Fruit fly (Drosophila melanogaster) whole organism, embryonic: Measurements from ENCODE around the gene SamDC.

Source experiments
- Antp ChIP-seq: fragments of 200-800 bp; sonication (Bioruptor generic); optimal IDR thresholded peaks from 3 replicates; lab custom pipeline; 2016; ENCODE audit warnings: missing biosample characterization, missing genetic modification characterization
- C15 ChIP-seq: fragments of 200-800 bp; sonication (Bioruptor generic); IDR thresholded peaks from 3 replicates; pipeline ENCODE4 v1.3.6; 2022; ENCODE audit warnings: missing biosample characterization, missing genetic modification characterization
- CG10147 ChIP-seq: fragments of 200-800 bp; sonication (Bioruptor generic); optimal IDR thresholded peaks from 2 replicates; lab custom pipeline; 2019; ENCODE audit warnings: missing biosample characterization, mild to moderate bottlenecking, missing genetic modification characterization, moderate library complexity
- CG11456 ChIP-seq: fragments of 200-800 bp; sonication (Bioruptor generic); IDR thresholded peaks from 3 replicates; pipeline ENCODE4 v1.3.6; 2022; ENCODE audit warnings: missing biosample characterization, missing genetic modification characterization
- CG12659 ChIP-seq: fragments of 200-800 bp; sonication (Bioruptor generic); optimal IDR thresholded peaks from 3 replicates; lab custom pipeline; 2017; ENCODE audit warnings: mild to moderate bottlenecking, missing biosample characterization, missing genetic modification reagents, missing genetic modification characterization
- CG12769 ChIP-seq: fragments of 200-800 bp; sonication (Bioruptor generic); optimal IDR thresholded peaks from 2 replicates; lab custom pipeline; 2019; ENCODE audit warnings: missing biosample characterization, mild to moderate bottlenecking, missing genetic modification characterization, moderate library complexity
- CG13123 ChIP-seq: fragments of 200-800 bp; sonication (Bioruptor generic); optimal IDR thresholded peaks from 2 replicates; lab custom pipeline; 2016; ENCODE audit warnings: missing biosample characterization, missing genetic modification characterization
- CG13775 ChIP-seq: fragments of 200-800 bp; sonication (Bioruptor generic); optimal IDR thresholded peaks from 3 replicates; lab custom pipeline; 2017; ENCODE audit warnings: missing biosample characterization, mild to moderate bottlenecking, missing genetic modification characterization
- CG14965 ChIP-seq: fragments of 200-800 bp; sonication (Bioruptor generic); optimal IDR thresholded peaks from 2 replicates; lab custom pipeline; 2016; ENCODE audit warnings: missing biosample characterization, missing genetic modification characterization, borderline replicate concordance
- CG17829 ChIP-seq: fragments of 200-800 bp; optimal IDR thresholded peaks from 2 replicates; lab custom pipeline; 2019; ENCODE audit warnings: missing biosample characterization, mild to moderate bottlenecking, missing genetic modification characterization, moderate library complexity
- CG1832 ChIP-seq: fragments of 200-800 bp; sonication (Bioruptor generic); optimal IDR thresholded peaks from 2 replicates; lab custom pipeline; 2017; ENCODE audit warnings: missing biosample characterization, mild to moderate bottlenecking, missing genetic modification characterization, inconsistent platforms
- CG18599 ChIP-seq: fragments of 200-800 bp; sonication (Bioruptor generic); optimal IDR thresholded peaks from 3 replicates; lab custom pipeline; 2017; ENCODE audit warnings: missing biosample characterization, missing genetic modification characterization, mild to moderate bottlenecking, moderate library complexity, missing genetic modification reagents
- CG4707 ChIP-seq: fragments of 200-800 bp; sonication (Bioruptor generic); optimal IDR thresholded peaks from 2 replicates; lab custom pipeline; 2018; ENCODE audit warnings: missing biosample characterization, mild to moderate bottlenecking, missing genetic modification characterization, moderate library complexity
- CG4854 ChIP-seq: fragments of 200-800 bp; sonication (Bioruptor generic); optimal IDR thresholded peaks from 2 replicates; lab custom pipeline; 2016; ENCODE audit warnings: missing biosample characterization, missing genetic modification characterization, inconsistent platforms
- CG6272 ChIP-seq: fragments of 200-800 bp; sonication (Bioruptor generic); IDR thresholded peaks from 2 replicates; pipeline ENCODE4 v1.3.6; 2022; ENCODE audit warnings: missing biosample characterization, missing genetic modification characterization
- CG7786 ChIP-seq: fragments of 200-800 bp; sonication (Bioruptor generic); optimal IDR thresholded peaks from 2 replicates; lab custom pipeline; 2016; ENCODE audit warnings: missing biosample characterization, missing genetic modification characterization
- CG8281 ChIP-seq: fragments of 200-800 bp; sonication (Bioruptor generic); optimal IDR thresholded peaks from 2 replicates; lab custom pipeline; 2018; ENCODE audit warnings: missing biosample characterization, mild to moderate bottlenecking, missing genetic modification characterization, moderate library complexity
- CG8765 ChIP-seq: fragments of 200-800 bp; sonication (Bioruptor generic); IDR thresholded peaks from 2 replicates; pipeline ENCODE4 v1.3.6; 2022; ENCODE audit warnings: missing biosample characterization, missing genetic modification characterization
- Dp ChIP-seq: fragments of 200-800 bp; sonication (Bioruptor generic); optimal IDR thresholded peaks from 2 replicates; lab custom pipeline; 2018; ENCODE audit warnings: missing biosample characterization, mild to moderate bottlenecking, missing genetic modification characterization, moderate library complexity
- Ets65A ChIP-seq: fragments of 200-800 bp; sonication (Bioruptor generic); peaks from one replicate; lab custom pipeline; 2016; ENCODE audit warnings: missing biosample characterization, missing genetic modification characterization
- HLH4C ChIP-seq: fragments of 200-800 bp; sonication (Bioruptor generic); IDR thresholded peaks from 3 replicates; pipeline ENCODE4 v1.3.6; 2022; ENCODE audit warnings: missing biosample characterization, missing genetic modification characterization; ENCODE audit not compliant: partially characterized antibody
- Hr39 ChIP-seq: fragments of >200 bp; optimal IDR thresholded peaks from 2 replicates; lab custom pipeline; 2017
- Hr78 ChIP-seq, 2 experiments: fragments of 200-800 bp in 1 of 2; fragments of >200 bp in 1 of 2; sonication (Bioruptor generic) in 1 of 2; optimal IDR thresholded peaks; 2 replicates each; lab custom pipeline; 2017 to 2019; ENCODE audit warnings: missing biosample characterization in 2 of 2, missing genetic modification characterization in 2 of 2, mild to moderate bottlenecking in 1 of 2, moderate library complexity in 1 of 2
- MESR4 ChIP-seq: fragments of 200-800 bp; sonication (Bioruptor generic); optimal IDR thresholded peaks from 2 replicates; lab custom pipeline; 2018; ENCODE audit warnings: missing biosample characterization, mild to moderate bottlenecking, missing genetic modification characterization, moderate library complexity
- Mes4 ChIP-seq: fragments of 200-800 bp; sonication (Bioruptor generic); optimal IDR thresholded peaks from 2 replicates; lab custom pipeline; 2016; ENCODE audit warnings: missing biosample characterization, missing genetic modification characterization
- NFAT ChIP-seq: fragments of 200-800 bp; sonication (Bioruptor generic); IDR thresholded peaks from 2 replicates; pipeline ENCODE4 v1.3.6; 2022; ENCODE audit warnings: missing biosample characterization, missing genetic modification characterization
- NK7.1 ChIP-seq: fragments of 200-800 bp; sonication (Bioruptor generic); optimal IDR thresholded peaks from 3 replicates; lab custom pipeline; 2016; ENCODE audit warnings: missing biosample characterization, missing genetic modification characterization
- NfI ChIP-seq: fragments of 200-800 bp; sonication (Bioruptor generic); optimal IDR thresholded peaks from 3 replicates; lab custom pipeline; 2018; ENCODE audit warnings: missing biosample characterization, mild to moderate bottlenecking, missing genetic modification characterization, moderate library complexity
- Pdp1 ChIP-seq, 2 experiments: fragments of 200-800 bp; sonication (Bioruptor generic); optimal IDR thresholded peaks; 3 replicates each; lab custom pipeline; 2016; ENCODE audit warnings: missing biosample characterization in 2 of 2, missing genetic modification characterization in 2 of 2, mild to moderate bottlenecking in 1 of 2, moderate library complexity in 1 of 2
- Rfx ChIP-seq: fragments of 200-800 bp; sonication (Bioruptor generic); IDR thresholded peaks from 2 replicates; pipeline ENCODE4 v1.3.6; 2022; ENCODE audit warnings: missing biosample characterization, missing genetic modification characterization
- Ssrp ChIP-seq: fragments of 200-800 bp; sonication (Bioruptor generic); optimal IDR thresholded peaks from 2 replicates; lab custom pipeline; 2018; ENCODE audit warnings: missing biosample characterization, mild to moderate bottlenecking, missing genetic modification characterization, moderate library complexity
- aop ChIP-seq: fragments of 200-800 bp; sonication (Bioruptor generic); IDR thresholded peaks from 2 replicates; pipeline ENCODE4 v1.3.6; 2022; ENCODE audit warnings: missing biosample characterization, missing genetic modification characterization
- ara ChIP-seq: fragments of 200-800 bp; sonication (Bioruptor generic); IDR thresholded peaks from 2 replicates; pipeline ENCODE4 v1.3.6; 2022; ENCODE audit warnings: missing biosample characterization, missing genetic modification characterization
- dmrt11E ChIP-seq: fragments of 200-800 bp; sonication (Bioruptor generic); optimal IDR thresholded peaks from 3 replicates; lab custom pipeline; 2018; ENCODE audit warnings: missing biosample characterization, mild to moderate bottlenecking, missing genetic modification characterization, moderate library complexity
- ewg ChIP-seq: fragments of 200-800 bp; sonication (Bioruptor generic); optimal IDR thresholded peaks from 3 replicates; lab custom pipeline; 2017; ENCODE audit warnings: mild to moderate bottlenecking, missing biosample characterization, missing genetic modification reagents, missing genetic modification characterization
- ftz-f1 ChIP-seq: fragments of 200-800 bp; sonication (Bioruptor generic); optimal IDR thresholded peaks from 2 replicates; lab custom pipeline; 2016; ENCODE audit warnings: missing biosample characterization, missing genetic modification characterization
- lola ChIP-seq, 3 experiments: fragments of >200 bp in 2 of 3; fragments of 200-800 bp in 1 of 3; sonication (Bioruptor generic) in 1 of 3; optimal IDR thresholded peaks; 2 replicates each; lab custom pipeline; 2017 to 2019; ENCODE audit warnings: missing biosample characterization in 3 of 3, missing genetic modification characterization in 3 of 3, mild to moderate bottlenecking in 1 of 3, moderate library complexity in 1 of 3
- mam ChIP-seq: fragments of 200-800 bp; sonication (Bioruptor generic); optimal IDR thresholded peaks from 3 replicates; lab custom pipeline; 2016; ENCODE audit warnings: missing biosample characterization, missing genetic modification characterization
- pan ChIP-seq, 4 experiments: fragments of >200 bp in 3 of 4; fragments of 200-800 bp in 1 of 4; sonication (Bioruptor generic) in 1 of 4; optimal IDR thresholded peaks in 3 of 4; IDR thresholded peaks in 1 of 4; 2 replicates each; pipeline versions ENCODE4 v1.3.6 to Lab custom; 2017 to 2022; ENCODE audit warnings: missing biosample characterization in 2 of 4, missing genetic modification characterization in 2 of 4, mixed read lengths in 1 of 4
- sens ChIP-seq: fragments of 200-800 bp; sonication (Bioruptor generic); peaks from one replicate; lab custom pipeline; 2016; ENCODE audit warnings: missing biosample characterization, missing genetic modification characterization
- seq ChIP-seq: fragments of 200-800 bp; sonication (Bioruptor generic); IDR thresholded peaks from 2 replicates; pipeline ENCODE4 v1.3.6; 2022; ENCODE audit warnings: missing biosample characterization, missing genetic modification characterization
- ssp ChIP-seq: fragments of 200-800 bp; sonication (Bioruptor generic); IDR thresholded peaks from 2 replicates; pipeline ENCODE4 v1.3.6; 2022; ENCODE audit warnings: missing biosample characterization, missing genetic modification characterization
- vfl ChIP-seq: fragments of 200-800 bp; sonication (Bioruptor generic); optimal IDR thresholded peaks from 2 replicates; lab custom pipeline; 2016; ENCODE audit warnings: missing biosample characterization, missing genetic modification characterization

Gene SamDC

dm6 chr2L:10386208-10386805 is 47.0 kb downstream of the SamDC start, which contains the start of the genes Cdk1 and mRpS7 (continued):
- TF ChIP-seq lola (GFP tag; optimal IDR thresholded peaks at IDR 0.05; lab: Kevin White, UChicago) (peak in 1 of 3 experiments; percentile 72), Dp (GFP tag; lab: Kevin White, UChicago) (peak; percentile 74), CG1832 (GFP tag; lab: Kevin White, UChicago) (no peak), CG8281 (no peak), CG12769 (no peak), Antp (GFP tag; lab: Kevin White, UChicago) (peak; percentile 43)

dm6 chr2L:10386824-10387223 is 47.6 kb downstream of the SamDC start:
- TF ChIP-seq MESR4 (GFP tag; lab: Kevin White, UChicago) (peak; percentile 49), ftz-f1 (GFP tag; lab: Kevin White, UChicago) (no peak), Ets65A (GFP tag; lab: Kevin White, UChicago) (no peak), CG14965 (GFP tag; lab: Kevin White, UChicago) (no peak), Pdp1 (GFP tag; optimal IDR thresholded peaks at IDR 0.05; lab: Kevin White, UChicago) (peak in 1 of 2 experiments; percentile 93), Rfx (GFP tag; lab: Robert Waterston, UW) (no peak)

dm6 chr2L:10387869-10388726 is 48.8 kb downstream of the SamDC start, which contains the start of gene da:
Gene da (plus strand): TSS chr2L:10388105.
- TF ChIP-seq sens (GFP tag; lab: Kevin White, UChicago) (peak; percentile 94), ewg (GFP tag; lab: Kevin White, UChicago) (no peak), Hr78 (GFP tag; optimal IDR thresholded peaks at IDR 0.05; lab: Kevin White, UChicago) (peak in 1 of 2 experiments; percentile 8), Ssrp (tag; lab: Kevin White, UChicago) (peak; percentile 58), CG8765 (no peak), pan (optimal IDR thresholded peaks at IDR 0.05; lab: Kevin White, UChicago) (no peak), pan (GFP tag; optimal IDR thresholded peaks at IDR 0.05 in 1 of 2, IDR thresholded peaks at IDR 0.05 in 1 of 2) (peak in 1 of 2 experiments; percentile 61), dmrt11E (tag; lab: Kevin White, UChicago) (peak; percentile 65), vfl (peak; percentile 53), CG12659 (GFP tag; lab: Kevin White, UChicago) (peak; percentile 91), Hr39 (lab: Kevin White, UChicago) (no peak), ara (GFP tag; lab: Robert Waterston, UW) (no peak), CG13123 (GFP tag; lab: Kevin White, UChicago) (peak; percentile 51), CG11456 (GFP tag; lab: Robert Waterston, UW) (no peak; the same call in 2 of the 3 replicates), seq (GFP tag; lab: Robert Waterston, UW) (no peak; the same call in 1 of the 2 replicates), Mes4 (GFP tag; lab: Kevin White, UChicago) (peak; percentile 30), CG4854 (peak; percentile 8), NK7.1 (GFP tag; lab: Kevin White, UChicago) (no peak), MESR4 (GFP tag; lab: Kevin White, UChicago) (peak; percentile 91), ssp (GFP tag; lab: Robert Waterston, UW) (peak; percentile 98), CG13775 (GFP tag; lab: Kevin White, UChicago) (peak; percentile 49), CG17829 (peak; percentile 76), CG7786 (GFP tag; lab: Kevin White, UChicago) (peak; percentile 55), NfI (GFP tag; lab: Kevin White, UChicago) (peak; percentile 75), CG4707 (GFP tag; lab: Kevin White, UChicago) (no peak), CG6272 (peak; percentile 50; the same call in 1 of the 2 replicates), mam (GFP tag; lab: Kevin White, UChicago) (peak; percentile 70), CG10147 (GFP tag; lab: Kevin White, UChicago) (no peak), NFAT (peak; percentile 58; the same call in 1 of the 2 replicates), CG18599 (peak; percentile 45), C15 (GFP tag; lab: Robert Waterston, UW) (no peak), aop (GFP tag; lab: Robert Waterston, UW) (no peak), HLH4C (GFP tag; lab: Robert Waterston, UW) (peak; percentile 61; the same call in 2 of the 3 replicates)
